Fruit fly (Drosophila melanogaster): ENCODE data around the gene alpha-Man-IIa.

Gene alpha-Man-IIa

dm6 chr3R:9428189-9428699 lies 15.9 kb downstream of the alpha-Man-IIa start (continued):
- TF ChIP-seq danr (GFP tag; IDR thresholded peaks at IDR 0.05) (no peak), otp (GFP tag; IDR thresholded peaks at IDR 0.05) (peak; percentile 69; the same call in 1 of the 3 replicates), CrebB (tag; optimal IDR thresholded peaks at IDR 0.05) (peak; percentile 76), CG2202 (tag; optimal IDR thresholded peaks at IDR 0.05) (no peak), CG33213 (GFP tag; optimal IDR thresholded peaks at IDR 0.05) (no peak), CG4854 (GFP tag; optimal IDR thresholded peaks at IDR 0.05) (no peak), Ptx1 (GFP tag; IDR thresholded peaks at IDR 0.05) (no peak), CG8290 (GFP tag; optimal IDR thresholded peaks at IDR 0.05) (no peak), CG8290 (tag; optimal IDR thresholded peaks at IDR 0.05) (peak; percentile 48 to 65), CG15269 (tag; optimal IDR thresholded peaks at IDR 0.05) (no peak), Usf (GFP tag; optimal IDR thresholded peaks at IDR 0.05) (no peak), CG10321 (GFP tag; IDR thresholded peaks at IDR 0.05) (0 out of 2 replicates have a peak, but pooled peaks have one; percentile 15), E2f2 (GFP tag; IDR thresholded peaks at IDR 0.05) (peak; percentile 37; the same call in 1 of the 2 replicates), CG3847 (GFP tag; IDR thresholded peaks at IDR 0.05) (no peak), CG14667 (GFP tag; IDR thresholded peaks at IDR 0.05) (no peak), Dek (tag; optimal IDR thresholded peaks at IDR 0.05) (no peak), CG9609 (GFP tag; optimal IDR thresholded peaks at IDR 0.05) (no peak), p53 (GFP tag; optimal IDR thresholded peaks at IDR 0.05) (no peak), yki (optimal IDR thresholded peaks at IDR 0.05) (peak; percentile 97), CG12219 (GFP tag; optimal IDR thresholded peaks at IDR 0.05) (peak; percentile 27), gce (GFP tag; IDR thresholded peaks at IDR 0.05) (peak; percentile 36; the same call in 1 of the 3 replicates), Scr (GFP tag; IDR thresholded peaks at IDR 0.05; ENCODE audit: partially characterized antibody) (peak; percentile 41; the same call in 1 of the 2 replicates), CG9215 (GFP tag; IDR thresholded peaks at IDR 0.05) (no peak), scrt (GFP tag; optimal IDR thresholded peaks at IDR 0.05) (peak; percentile 8), CG11695 (GFP tag; IDR thresholded peaks at IDR 0.05) (peak; percentile 49; the same call in 1 of the 3 replicates), sna (GFP tag; IDR thresholded peaks at IDR 0.05; ENCODE audit: partially characterized antibody) (0 out of 2 replicates have a peak, but pooled peaks have one; percentile 21), CG10654 (GFP tag; optimal IDR thresholded peaks at IDR 0.05) (no peak), Rfx (GFP tag; IDR thresholded peaks at IDR 0.05) (peak; percentile 29; the same call in 1 of the 2 replicates), hb (GFP tag; IDR thresholded peaks at IDR 0.05; ENCODE audit: partially characterized antibody) (no peak), tin (GFP tag; optimal IDR thresholded peaks at IDR 0.05) (peak; percentile 9), Rx (GFP tag; IDR thresholded peaks at IDR 0.05) (no peak), CG1024 (GFP tag; IDR thresholded peaks at IDR 0.05) (no peak), sob (GFP tag; IDR thresholded peaks at IDR 0.05) (peak; percentile 42; the same call in 1 of the 2 replicates), vfl (GFP tag; optimal IDR thresholded peaks at IDR 0.05) (no peak), sens-2 (GFP tag; IDR thresholded peaks at IDR 0.05) (no peak), CG15073 (GFP tag; optimal IDR thresholded peaks at IDR 0.05) (no peak), CG2889 (GFP tag; IDR thresholded peaks at IDR 0.05) (no peak), CHES-1-like (GFP tag; optimal IDR thresholded peaks at IDR 0.05) (peak; percentile 12), crc (GFP tag; optimal IDR thresholded peaks at IDR 0.05) (no peak), CG8388 (GFP tag; optimal IDR thresholded peaks at IDR 0.05) (no peak), HHEX (GFP tag; optimal IDR thresholded peaks at IDR 0.05) (peak; percentile 62), CG18764 (GFP tag; optimal IDR thresholded peaks at IDR 0.05) (no peak), schlank (tag; optimal IDR thresholded peaks at IDR 0.05) (peak; percentile 41), CG1832 (GFP tag; optimal IDR thresholded peaks at IDR 0.05) (peak; percentile 70), CG2678 (tag; optimal IDR thresholded peaks at IDR 0.05) (peak; percentile 29), CG34224 (GFP tag; IDR thresholded peaks at IDR 0.05; ENCODE audit: partially characterized antibody) (peak; percentile 72; the same call in 2 of the 3 replicates), Adf1 (GFP tag; IDR thresholded peaks at IDR 0.05) (peak; percentile 40; the same call in 1 of the 2 replicates), wek (GFP tag; optimal IDR thresholded peaks at IDR 0.05) (peak; percentile 81), Oli (tag; optimal IDR thresholded peaks at IDR 0.05) (no peak), CG11085 (GFP tag; IDR thresholded peaks at IDR 0.05) (no peak), CG12236 (GFP tag; optimal IDR thresholded peaks at IDR 0.05) (no peak)
